Fruit fly (Drosophila melanogaster) whole organism, prepupa: Measurements from ENCODE around the gene CG2794.

Experiments used
- Blimp-1 ChIP-seq: fragments of 200-800 bp; sonication (Bioruptor generic); optimal IDR thresholded peaks from 3 replicates; lab custom pipeline; 2017; ENCODE audit warnings: missing biosample characterization, missing genetic modification characterization, mild to moderate bottlenecking, moderate library complexity, missing genetic modification reagents
- CG10631 ChIP-seq: fragments of 200-800 bp; sonication (Bioruptor generic); optimal IDR thresholded peaks from 2 replicates; lab custom pipeline; 2016; ENCODE audit warnings: missing biosample characterization, missing genetic modification characterization
- CG10669 ChIP-seq: fragments of 200-800 bp; sonication (Bioruptor generic); optimal IDR thresholded peaks from 3 replicates; lab custom pipeline; 2018; ENCODE audit warnings: missing biosample characterization, mild to moderate bottlenecking, missing genetic modification characterization, moderate library complexity
- CG15336 ChIP-seq: fragments of 200-800 bp; sonication (Bioruptor generic); IDR thresholded peaks from 2 replicates; pipeline ENCODE4 v1.3.6; 2022; ENCODE audit warnings: missing biosample characterization, missing genetic modification characterization
- CG16779 ChIP-seq: fragments of 200-800 bp; sonication (Bioruptor generic); optimal IDR thresholded peaks from 3 replicates; lab custom pipeline; 2017; ENCODE audit warnings: missing biosample characterization, mild to moderate bottlenecking, missing genetic modification characterization
- CG31627 ChIP-seq: fragments of 200-800 bp; sonication (Bioruptor generic); optimal IDR thresholded peaks from 3 replicates; lab custom pipeline; 2016; ENCODE audit warnings: missing biosample characterization, missing genetic modification characterization
- CG32006 ChIP-seq: fragments of 200-800 bp; sonication (Bioruptor generic); optimal IDR thresholded peaks from 3 replicates; lab custom pipeline; 2017; ENCODE audit warnings: missing biosample characterization, mild to moderate bottlenecking, missing genetic modification characterization
- CG34406 ChIP-seq: fragments of 200-800 bp; sonication (Bioruptor generic); optimal IDR thresholded peaks from 3 replicates; lab custom pipeline; 2016; ENCODE audit warnings: missing biosample characterization, missing genetic modification characterization
- CG3919 ChIP-seq: fragments of 200-800 bp; sonication (Bioruptor generic); optimal IDR thresholded peaks from 3 replicates; lab custom pipeline; 2016; ENCODE audit warnings: missing biosample characterization, missing genetic modification characterization
- CG4318 ChIP-seq: fragments of 200-800 bp; sonication (Bioruptor generic); optimal IDR thresholded peaks from 3 replicates; lab custom pipeline; 2017; ENCODE audit warnings: missing biosample characterization, mild to moderate bottlenecking, missing genetic modification characterization
- CG6163 ChIP-seq: fragments of 200-800 bp; sonication (Bioruptor generic); IDR thresholded peaks from 3 replicates; pipeline ENCODE4 v1.3.6; 2022; ENCODE audit warnings: missing biosample characterization, missing genetic modification characterization
- CG6276 ChIP-seq: fragments of 200-800 bp; sonication (Bioruptor generic); optimal IDR thresholded peaks from 2 replicates; lab custom pipeline; 2017; ENCODE audit warnings: missing biosample characterization, mild to moderate bottlenecking, missing genetic modification characterization
- CG6808 ChIP-seq: fragments of 200-800 bp; sonication (Bioruptor generic); optimal IDR thresholded peaks from 3 replicates; lab custom pipeline; 2017; ENCODE audit warnings: missing biosample characterization, missing genetic modification characterization, mild to moderate bottlenecking, moderate library complexity, missing genetic modification reagents
- CG6854 ChIP-seq: fragments of 200-800 bp; sonication (Bioruptor generic); optimal IDR thresholded peaks from 2 replicates; lab custom pipeline; 2017; ENCODE audit warnings: missing biosample characterization, mild to moderate bottlenecking, missing genetic modification characterization
- CG8119 ChIP-seq: fragments of 200-800 bp; sonication (Bioruptor generic); IDR thresholded peaks from 3 replicates; pipeline ENCODE4 v1.3.6; 2022; ENCODE audit warnings: missing biosample characterization, missing genetic modification characterization
- CG9139 ChIP-seq: fragments of 200-800 bp; sonication (Bioruptor generic); optimal IDR thresholded peaks from 3 replicates; lab custom pipeline; 2017; ENCODE audit warnings: missing biosample characterization, mild to moderate bottlenecking, missing genetic modification characterization
- Eip75B ChIP-seq: fragments of 200-800 bp; sonication (Bioruptor generic); optimal IDR thresholded peaks from 3 replicates; lab custom pipeline; 2016; ENCODE audit warnings: missing biosample characterization, missing genetic modification characterization
- Eip78C ChIP-seq: fragments of 200-800 bp; sonication (Bioruptor generic); peaks from one replicate; lab custom pipeline; 2016; ENCODE audit warnings: missing biosample characterization, missing genetic modification characterization
- Eip93F ChIP-seq: fragments of 200-800 bp; sonication (Bioruptor generic); optimal IDR thresholded peaks from 2 replicates; lab custom pipeline; 2016; ENCODE audit warnings: missing biosample characterization, mild to moderate bottlenecking, missing genetic modification characterization
- Ets21C ChIP-seq: fragments of 200-800 bp; sonication (Bioruptor generic); optimal IDR thresholded peaks from 3 replicates; lab custom pipeline; 2016; ENCODE audit warnings: missing biosample characterization, missing genetic modification characterization
- Ets96B ChIP-seq: fragments of 200-800 bp; optimal IDR thresholded peaks from 2 replicates; lab custom pipeline; 2019; ENCODE audit warnings: missing biosample characterization, mild to moderate bottlenecking, missing genetic modification characterization, moderate library complexity
- Hr38 ChIP-seq: sonication (Bioruptor generic); optimal IDR thresholded peaks from 2 replicates; lab custom pipeline; 2016; ENCODE audit warnings: missing biosample characterization, missing genetic modification characterization
- Hr39 ChIP-seq: fragments of 200-800 bp; sonication (Bioruptor generic); optimal IDR thresholded peaks from 2 replicates; lab custom pipeline; 2016; ENCODE audit warnings: missing biosample characterization, missing genetic modification characterization
- Hr4 ChIP-seq: fragments of 200-800 bp; sonication (Bioruptor generic); optimal IDR thresholded peaks from 3 replicates; lab custom pipeline; 2016; ENCODE audit warnings: missing biosample characterization, missing genetic modification characterization
- OdsH ChIP-seq: fragments of 200-800 bp; sonication (Bioruptor generic); optimal IDR thresholded peaks from 3 replicates; lab custom pipeline; 2016; ENCODE audit warnings: missing biosample characterization, missing genetic modification characterization
- Sox14 ChIP-seq: fragments of 200-800 bp; sonication (Bioruptor generic); optimal IDR thresholded peaks from 3 replicates; lab custom pipeline; 2016; ENCODE audit warnings: missing biosample characterization, missing genetic modification characterization
- Sox15 ChIP-seq: fragments of 200-800 bp; sonication (Bioruptor generic); optimal IDR thresholded peaks from 3 replicates; lab custom pipeline; 2016; ENCODE audit warnings: missing biosample characterization, missing genetic modification characterization
- acj6 ChIP-seq: fragments of 200-800 bp; sonication (Bioruptor generic); optimal IDR thresholded peaks from 3 replicates; lab custom pipeline; 2016; ENCODE audit warnings: missing biosample characterization, missing genetic modification characterization
- cyc ChIP-seq: fragments of 200-800 bp; sonication (Bioruptor generic); optimal IDR thresholded peaks from 3 replicates; lab custom pipeline; 2016; ENCODE audit warnings: missing biosample characterization, missing genetic modification characterization
- dsx ChIP-seq: fragments of 200-800 bp; optimal IDR thresholded peaks from 3 replicates; lab custom pipeline; 2019; ENCODE audit warnings: missing biosample characterization, mild to moderate bottlenecking, missing genetic modification characterization, moderate library complexity; ENCODE audit not compliant: poor library complexity, severe bottlenecking
- esn ChIP-seq: fragments of 200-800 bp; sonication (Bioruptor generic); optimal IDR thresholded peaks from 2 replicates; lab custom pipeline; 2016; ENCODE audit warnings: missing biosample characterization, mild to moderate bottlenecking, missing genetic modification characterization, moderate library complexity
- fd59A ChIP-seq: fragments of 200-800 bp; sonication (Bioruptor generic); optimal IDR thresholded peaks from 2 replicates; lab custom pipeline; 2017; ENCODE audit warnings: missing biosample characterization, mild to moderate bottlenecking, missing genetic modification characterization, missing genetic modification reagents
- fd85E ChIP-seq: fragments of 200-800 bp; sonication (Bioruptor generic); optimal IDR thresholded peaks from 3 replicates; lab custom pipeline; 2016; ENCODE audit warnings: missing biosample characterization, missing genetic modification characterization
- fkh ChIP-seq: fragments of 200-800 bp; sonication (Bioruptor generic); optimal IDR thresholded peaks from 3 replicates; lab custom pipeline; 2017; ENCODE audit warnings: missing biosample characterization, mild to moderate bottlenecking, missing genetic modification characterization, moderate library complexity
- lz ChIP-seq: fragments of 200-800 bp; sonication (Bioruptor generic); optimal IDR thresholded peaks from 3 replicates; lab custom pipeline; 2016; ENCODE audit warnings: missing biosample characterization, missing genetic modification characterization
- net ChIP-seq: fragments of 200-800 bp; sonication (Bioruptor generic); optimal IDR thresholded peaks from 3 replicates; lab custom pipeline; 2016; ENCODE audit warnings: missing biosample characterization, missing genetic modification characterization
- pdm3 ChIP-seq: fragments of 200-800 bp; sonication (Bioruptor generic); optimal IDR thresholded peaks from 3 replicates; lab custom pipeline; 2016; ENCODE audit warnings: missing biosample characterization, missing genetic modification characterization
- spab ChIP-seq: fragments of 200-800 bp; sonication (Bioruptor generic); optimal IDR thresholded peaks from 2 replicates; lab custom pipeline; 2017; ENCODE audit warnings: missing biosample characterization, mild to moderate bottlenecking, missing genetic modification characterization, missing genetic modification reagents
- ss ChIP-seq, 2 experiments: fragments of 200-800 bp; sonication (Bioruptor generic); optimal IDR thresholded peaks; 2 replicates in 1 of 2; 3 replicates in 1 of 2; lab custom pipeline; 2017 to 2018; ENCODE audit warnings: mild to moderate bottlenecking in 2 of 2, missing biosample characterization in 2 of 2, missing genetic modification characterization in 2 of 2, moderate library complexity in 1 of 2
- svp ChIP-seq: fragments of 200-800 bp; sonication (Bioruptor generic); peaks from one replicate; lab custom pipeline; 2016; ENCODE audit warnings: missing biosample characterization, missing genetic modification characterization
- topi ChIP-seq: fragments of 200-800 bp; sonication (Bioruptor generic); optimal IDR thresholded peaks from 3 replicates; lab custom pipeline; 2016; ENCODE audit warnings: missing biosample characterization, missing genetic modification characterization

The CG2794 gene

DNA sequence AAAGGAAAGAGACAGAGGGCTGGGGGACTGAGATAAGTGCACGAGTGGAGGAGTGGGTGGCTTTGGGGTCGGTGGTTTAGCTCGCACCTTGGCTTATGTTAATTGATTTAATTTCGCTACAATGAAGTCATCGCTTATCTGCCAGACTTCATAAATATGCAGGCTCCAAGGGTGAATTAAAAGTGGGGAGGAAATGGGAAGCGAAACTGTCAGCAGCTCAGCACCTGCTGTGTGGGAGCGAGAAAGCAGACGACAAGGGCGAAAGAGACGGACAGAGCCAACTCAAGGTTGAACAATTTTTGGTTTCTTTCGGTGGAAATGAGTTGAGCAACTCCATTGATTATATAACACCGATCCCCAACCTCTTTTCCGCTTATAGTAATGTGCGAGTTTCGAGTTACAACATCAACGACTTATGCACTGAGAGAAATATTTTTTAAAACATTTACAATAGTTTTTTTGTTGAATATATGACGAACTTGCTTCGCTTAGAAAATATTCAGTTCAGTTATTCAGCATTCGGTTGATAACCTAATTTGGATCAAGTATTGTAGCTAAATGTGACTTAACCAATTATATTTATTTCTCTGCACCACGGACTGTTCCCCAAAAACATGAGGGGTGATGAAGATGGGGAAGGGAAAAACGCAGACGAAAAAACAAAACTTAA lies 43.5 kb upstream of the CG2794 start (continued):
- TF ChIP-seq topi (peak; percentile 63), CG3919 (GFP tag; lab: Kevin White, UChicago) (peak; percentile 75), CG6808 (GFP tag; lab: Kevin White, UChicago) (no peak), lz (GFP tag; lab: Kevin White, UChicago) (peak; percentile 43), Ets96B (tag; lab: Kevin White, UChicago) (peak; percentile 61), Ets21C (GFP tag; lab: Kevin White, UChicago) (peak; percentile 47), acj6 (GFP tag; lab: Kevin White, UChicago) (peak; percentile 59), cyc (GFP tag; lab: Kevin White, UChicago) (peak; percentile 47), Blimp-1 (GFP tag; lab: Kevin White, UChicago) (no peak), Hr39 (GFP tag; lab: Kevin White, UChicago) (peak; percentile 60), CG4318 (no peak), ss (GFP tag; optimal IDR thresholded peaks at IDR 0.05; lab: Kevin White, UChicago) (no peak), CG9139 (no peak), CG10631 (GFP tag; lab: Kevin White, UChicago) (peak; percentile 54), fd85E (GFP tag; lab: Kevin White, UChicago) (no peak), CG6854 (GFP tag; lab: Kevin White, UChicago) (no peak), spab (GFP tag; lab: Kevin White, UChicago) (no peak), CG6276 (GFP tag; lab: Kevin White, UChicago) (no peak), CG8119 (GFP tag; lab: Robert Waterston, UW) (no peak), CG32006 (peak; percentile 13), esn (GFP tag; lab: Kevin White, UChicago) (peak; percentile 62), Eip93F (GFP tag; lab: Kevin White, UChicago) (no peak), CG16779 (tag; lab: Kevin White, UChicago) (peak; percentile 38), Sox15 (peak; percentile 67), net (GFP tag; lab: Kevin White, UChicago) (peak; percentile 43), fkh (GFP tag; lab: Kevin White, UChicago) (no peak), CG15336 (GFP tag; lab: Robert Waterston, UW) (peak; percentile 53), Hr38 (GFP tag; lab: Kevin White, UChicago) (no peak), fd59A (GFP tag; lab: Kevin White, UChicago) (peak; percentile 25), Eip75B (GFP tag; lab: Kevin White, UChicago) (peak; percentile 75), CG10669 (GFP tag; lab: Kevin White, UChicago) (peak; percentile 11), OdsH (peak; percentile 67), CG31627 (GFP tag; lab: Kevin White, UChicago) (peak; percentile 57), CG34406 (GFP tag; lab: Kevin White, UChicago) (peak; percentile 66), pdm3 (peak; percentile 78), Hr4 (GFP tag; lab: Kevin White, UChicago) (peak; percentile 51)

DNA sequence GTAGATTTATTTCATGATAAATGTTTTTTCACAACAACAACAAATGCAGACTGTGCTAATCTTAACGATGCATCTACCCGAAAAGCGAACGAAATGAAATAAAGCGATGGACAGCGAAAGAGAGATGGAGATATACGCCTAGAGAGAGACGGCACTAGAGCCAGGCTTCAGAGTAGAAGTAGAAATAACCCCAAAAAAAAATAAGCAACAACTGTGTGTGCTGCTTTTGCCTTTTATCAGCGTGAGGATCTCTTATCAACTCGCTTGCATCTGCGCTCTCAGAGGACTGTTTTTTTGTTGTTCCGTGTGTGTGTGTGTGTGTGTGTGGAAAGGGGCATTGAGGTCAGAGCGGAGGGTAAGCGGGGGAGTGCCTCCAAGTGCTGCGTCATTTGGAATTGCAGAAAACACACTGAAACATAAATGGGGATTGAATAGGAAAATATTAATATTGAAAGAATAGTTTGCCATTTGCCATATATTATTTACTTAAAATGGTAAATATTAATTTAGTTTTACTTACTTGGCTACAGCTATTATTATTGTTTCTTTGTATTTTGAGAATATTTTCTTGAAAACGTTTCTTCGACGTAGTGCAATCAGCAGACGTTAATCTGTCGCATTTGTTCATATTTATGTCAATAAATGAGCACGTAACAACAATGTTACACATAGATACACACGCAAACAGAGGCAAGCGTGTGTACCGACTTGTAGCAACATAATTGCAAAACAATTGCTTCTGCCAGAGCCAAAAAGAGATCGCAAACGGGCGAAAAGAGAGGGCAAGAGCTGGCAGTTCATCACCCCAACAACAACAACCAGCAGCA lies 42.7 kb upstream of the CG2794 start:
- TF ChIP-seq esn (GFP tag; lab: Kevin White, UChicago) (no peak), CG6163 (GFP tag; lab: Robert Waterston, UW) (0 out of 3 replicates have a peak, but pooled peaks have one; percentile 2), dsx (GFP tag; lab: Kevin White, UChicago) (peak; percentile 54), CG31627 (GFP tag; lab: Kevin White, UChicago) (no peak), Sox14 (GFP tag; lab: Kevin White, UChicago) (no peak), svp (GFP tag; lab: Kevin White, UChicago) (peak; percentile 78), Eip78C (GFP tag; lab: Kevin White, UChicago) (peak; percentile 62)
